Fruit fly (Drosophila melanogaster): ENCODE data around the gene Mcr.

The Mcr gene

DNA sequence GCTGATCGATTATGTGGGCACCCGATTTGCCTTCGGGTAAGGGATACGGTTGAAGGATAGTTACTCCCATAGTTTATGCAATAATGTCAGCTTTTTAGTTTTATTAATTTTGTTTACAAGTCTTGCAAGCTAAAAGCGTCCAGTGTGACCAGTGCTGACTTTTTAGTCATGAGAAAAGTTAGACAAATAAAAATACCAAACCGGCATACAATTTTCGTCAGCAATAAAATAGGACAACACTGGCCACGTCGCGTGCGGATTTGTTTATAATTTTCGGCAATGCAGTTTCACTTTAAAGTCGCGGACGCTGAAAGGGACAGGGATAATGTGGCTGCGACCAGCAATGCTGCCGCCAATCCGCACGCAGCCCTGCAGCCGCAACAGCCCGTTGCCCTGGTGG lies 10.1 kb downstream of the Mcr start, which contains the start of the genes MED20 and Trf (continued):
- TF ChIP-seq sc (optimal IDR thresholded peaks at IDR 0.05) (no peak), sc (GFP tag; optimal IDR thresholded peaks at IDR 0.05) (no peak), pzg (GFP tag; optimal IDR thresholded peaks at IDR 0.05) (peak; percentile 71), MBD-R2 (GFP tag; IDR thresholded peaks at IDR 0.05) (peak; percentile 94), CoRest (tag; optimal IDR thresholded peaks at IDR 0.05) (no peak), CG14710 (tag; optimal IDR thresholded peaks at IDR 0.05) (peak; percentile 99), gfzf (GFP tag; optimal IDR thresholded peaks at IDR 0.05) (peak; percentile 81), CG2120 (GFP tag; optimal IDR thresholded peaks at IDR 0.05) (no peak), CG7839 (tag; optimal IDR thresholded peaks at IDR 0.05) (no peak), Dll (GFP tag; IDR thresholded peaks at IDR 0.05; ENCODE audit: partially characterized antibody) (no peak; the same call in 3 of the 4 replicates), CG34224 (GFP tag; IDR thresholded peaks at IDR 0.05; ENCODE audit: partially characterized antibody) (0 out of 3 replicates have a peak, but pooled peaks have one; percentile 29), Atf3 (GFP tag; optimal IDR thresholded peaks at IDR 0.05) (no peak), jing (GFP tag; optimal IDR thresholded peaks at IDR 0.05) (no peak), sima (GFP tag; optimal IDR thresholded peaks at IDR 0.05) (no peak), HmgZ (tag; optimal IDR thresholded peaks at IDR 0.05) (peak; percentile 47), TFAM (GFP tag; optimal IDR thresholded peaks at IDR 0.05) (no peak), chinmo (GFP tag; IDR thresholded peaks at IDR 0.05; ENCODE audit: partially characterized antibody) (0 out of 4 replicates have a peak, but pooled peaks have one; percentile 77), CG13624 (GFP tag; optimal IDR thresholded peaks at IDR 0.05) (peak; percentile 0), Doc3 (GFP tag; IDR thresholded peaks at IDR 0.05; ENCODE audit: partially characterized antibody) (no peak; the same call in 1 of the 3 replicates), CG12659 (GFP tag; optimal IDR thresholded peaks at IDR 0.05) (peak; percentile 29), crp (GFP tag; optimal IDR thresholded peaks at IDR 0.05) (peak in 1 of 2 experiments; percentile 62), zf30C (GFP tag; optimal IDR thresholded peaks at IDR 0.05) (peak; percentile 43), CG4617 (GFP tag; optimal IDR thresholded peaks at IDR 0.05; ENCODE audit: borderline replicate concordance) (peak; percentile 49), HHEX (GFP tag; optimal IDR thresholded peaks at IDR 0.05) (no peak), CG8924 (tag; optimal IDR thresholded peaks at IDR 0.05) (peak; percentile 12), Opbp (GFP tag; IDR thresholded peaks at IDR 0.05; ENCODE audit: partially characterized antibody) (0 out of 3 replicates have a peak, but pooled peaks have one; percentile 59), CG10267 (tag; optimal IDR thresholded peaks at IDR 0.05) (no peak), row (GFP tag; IDR thresholded peaks at IDR 0.05) (peak; percentile 17; the same call in 1 of the 3 replicates), exex (tag; optimal IDR thresholded peaks at IDR 0.05) (no peak), knrl (GFP tag; IDR thresholded peaks at IDR 0.05; ENCODE audit: partially characterized antibody) (no peak), BEAF-32 (GFP tag; optimal IDR thresholded peaks at IDR 0.05) (peak; percentile 28), CG12236 (GFP tag; optimal IDR thresholded peaks at IDR 0.05) (no peak), CG9797 (GFP tag; optimal IDR thresholded peaks at IDR 0.05) (peak; percentile 73), Ets97D (GFP tag; optimal IDR thresholded peaks at IDR 0.05) (peak; percentile 7), CG14441 (GFP tag; IDR thresholded peaks at IDR 0.05) (no peak), CG10979 (tag; optimal IDR thresholded peaks at IDR 0.05) (peak; percentile 15), Dp (GFP tag; optimal IDR thresholded peaks at IDR 0.05) (peak; percentile 17), pnt (GFP tag; optimal IDR thresholded peaks at IDR 0.05) (no peak)
